Fruit fly (Drosophila melanogaster) whole organism, embryonic: ENCODE measurements around the gene CG16853.
A peak's percentile ranks its signal among the peaks of the same experiment; 100 is the strongest.

ENCODE experiments used
- Abd-B ChIP-seq: fragments of 200-800 bp; sonication (Bioruptor generic); optimal IDR thresholded peaks from 2 replicates; lab custom pipeline; 2018; ENCODE audit warnings: missing biosample characterization, mild to moderate bottlenecking, missing genetic modification characterization, moderate library complexity
- Asciz ChIP-seq: fragments of 200-800 bp; sonication (Bioruptor generic); optimal IDR thresholded peaks from 2 replicates; lab custom pipeline; 2017; ENCODE audit warnings: missing biosample characterization, mild to moderate bottlenecking, missing genetic modification characterization, missing genetic modification reagents
- BEAF-32 ChIP-seq: fragments of 200-800 bp; sonication (Bioruptor generic); optimal IDR thresholded peaks from 3 replicates; lab custom pipeline; 2017; ENCODE audit warnings: missing biosample characterization, missing genetic modification characterization, mild to moderate bottlenecking, moderate library complexity, missing genetic modification reagents
- CG10959 ChIP-seq: fragments of 200-800 bp; sonication (Bioruptor generic); IDR thresholded peaks from 2 replicates; pipeline ENCODE4 v1.3.6; 2022; ENCODE audit warnings: missing biosample characterization, missing genetic modification characterization
- CG11504 ChIP-seq: fragments of 200-800 bp; sonication (Bioruptor generic); optimal IDR thresholded peaks from 3 replicates; lab custom pipeline; 2019; ENCODE audit warnings: missing biosample characterization, mild to moderate bottlenecking, missing genetic modification characterization, moderate library complexity
- CG11695 ChIP-seq: fragments of 200-800 bp; sonication (Bioruptor generic); IDR thresholded peaks from 3 replicates; pipeline ENCODE4 v1.3.6; 2022; ENCODE audit warnings: missing biosample characterization, missing genetic modification characterization
- CG12071 ChIP-seq: fragments of 200-800 bp; sonication (Bioruptor generic); optimal IDR thresholded peaks from 3 replicates; lab custom pipeline; 2018; ENCODE audit warnings: missing biosample characterization, mild to moderate bottlenecking, missing genetic modification characterization
- CG13123 ChIP-seq: fragments of 200-800 bp; sonication (Bioruptor generic); optimal IDR thresholded peaks from 2 replicates; lab custom pipeline; 2016; ENCODE audit warnings: missing biosample characterization, missing genetic modification characterization
- CG13894 ChIP-seq: fragments of 200-800 bp; sonication (Bioruptor generic); optimal IDR thresholded peaks from 3 replicates; lab custom pipeline; 2018; ENCODE audit warnings: missing biosample characterization, mild to moderate bottlenecking, missing genetic modification characterization, moderate library complexity
- CG17359 ChIP-seq: fragments of 200-800 bp; sonication (Bioruptor generic); optimal IDR thresholded peaks from 3 replicates; lab custom pipeline; 2018; ENCODE audit warnings: missing biosample characterization, mild to moderate bottlenecking, missing genetic modification characterization, moderate library complexity
- CG2712 ChIP-seq: fragments of 200-800 bp; optimal IDR thresholded peaks from 3 replicates; lab custom pipeline; 2019; ENCODE audit warnings: missing biosample characterization, mild to moderate bottlenecking, missing genetic modification characterization, moderate library complexity
- CG2889 ChIP-seq: fragments of 200-800 bp; sonication (Bioruptor generic); IDR thresholded peaks from 3 replicates; pipeline ENCODE4 v1.3.6; 2022; ENCODE audit warnings: missing biosample characterization, missing genetic modification characterization
- CG30020 ChIP-seq: fragments of 200-800 bp; optimal IDR thresholded peaks from 2 replicates; lab custom pipeline; 2019; ENCODE audit warnings: missing biosample characterization, mild to moderate bottlenecking, missing genetic modification characterization, moderate library complexity
- CG3281 ChIP-seq: fragments of 200-800 bp; sonication (Bioruptor generic); optimal IDR thresholded peaks from 3 replicates; lab custom pipeline; 2017; ENCODE audit warnings: missing biosample characterization, mild to moderate bottlenecking, missing genetic modification characterization
- CG34224 ChIP-seq: fragments of 200-800 bp; sonication (Bioruptor generic); IDR thresholded peaks from 3 replicates; pipeline ENCODE4 v1.3.6; 2022; ENCODE audit warnings: missing biosample characterization, missing genetic modification characterization; ENCODE audit not compliant: partially characterized antibody
- CG4424 ChIP-seq: fragments of 200-800 bp; sonication (Bioruptor generic); optimal IDR thresholded peaks from 3 replicates; lab custom pipeline; 2016; ENCODE audit warnings: missing biosample characterization, missing genetic modification characterization
- CG5245 ChIP-seq: fragments of 200-800 bp; sonication (Bioruptor generic); optimal IDR thresholded peaks from 3 replicates; lab custom pipeline; 2016; ENCODE audit warnings: missing biosample characterization, missing genetic modification characterization
- CG5953 ChIP-seq: fragments of 200-800 bp; sonication (Bioruptor generic); IDR thresholded peaks from 2 replicates; pipeline ENCODE4 v1.3.6; 2022; ENCODE audit warnings: missing biosample characterization, missing genetic modification characterization
- CG7357 ChIP-seq: fragments of 200-800 bp; sonication (Bioruptor generic); IDR thresholded peaks from 3 replicates; pipeline ENCODE4 v1.3.6; 2022; ENCODE audit warnings: missing biosample characterization, missing genetic modification characterization
- CG8359 ChIP-seq: fragments of 200-800 bp; sonication (Bioruptor generic); optimal IDR thresholded peaks from 2 replicates; lab custom pipeline; 2017; ENCODE audit warnings: missing biosample characterization, mild to moderate bottlenecking, missing genetic modification characterization, borderline replicate concordance
- CG9609 ChIP-seq: fragments of 200-800 bp; sonication (Bioruptor generic); optimal IDR thresholded peaks from 3 replicates; lab custom pipeline; 2016; ENCODE audit warnings: missing biosample characterization, missing genetic modification characterization
- CG9727 ChIP-seq: fragments of 200-800 bp; sonication (Bioruptor generic); optimal IDR thresholded peaks from 3 replicates; lab custom pipeline; 2017; ENCODE audit warnings: missing biosample characterization, mild to moderate bottlenecking, missing genetic modification characterization
- ERR ChIP-seq: fragments of 200-800 bp; sonication (Bioruptor generic); optimal IDR thresholded peaks from 2 replicates; lab custom pipeline; 2016; ENCODE audit warnings: missing biosample characterization, missing genetic modification characterization
- Nf-YC ChIP-seq: fragments of 200-800 bp; optimal IDR thresholded peaks from 3 replicates; lab custom pipeline; 2019; ENCODE audit warnings: missing biosample characterization, mild to moderate bottlenecking, missing genetic modification characterization, moderate library complexity
- Oaz ChIP-seq: fragments of 200-800 bp; sonication (Bioruptor generic); IDR thresholded peaks from 2 replicates; pipeline ENCODE4 v1.3.6; 2022; ENCODE audit warnings: missing biosample characterization, missing genetic modification characterization
- Pdp1 ChIP-seq, 2 experiments: fragments of 200-800 bp; sonication (Bioruptor generic); optimal IDR thresholded peaks; 3 replicates each; lab custom pipeline; 2016; ENCODE audit warnings: missing biosample characterization in 2 of 2, missing genetic modification characterization in 2 of 2, mild to moderate bottlenecking in 1 of 2, moderate library complexity in 1 of 2
- Ptx1 ChIP-seq: fragments of 200-800 bp; sonication (Bioruptor generic); IDR thresholded peaks from 2 replicates; pipeline ENCODE4 v1.3.6; 2022; ENCODE audit warnings: missing biosample characterization, missing genetic modification characterization
- Rx ChIP-seq: fragments of 200-800 bp; sonication (Bioruptor generic); IDR thresholded peaks from 2 replicates; pipeline ENCODE4 v1.3.6; 2022; ENCODE audit warnings: missing biosample characterization, missing genetic modification characterization
- Trl ChIP-seq, 3 experiments: fragments of >200 bp in 2 of 3; fragments of 200-800 bp in 1 of 3; sonication (Bioruptor generic) in 1 of 3; optimal IDR thresholded peaks; 2 replicates in 1 of 3; 3 replicates in 2 of 3; lab custom pipeline; 2016 to 2017; ENCODE audit warnings: missing biosample characterization in 1 of 3, missing genetic modification characterization in 1 of 3
- ab ChIP-seq: fragments of 200-800 bp; sonication (Bioruptor generic); optimal IDR thresholded peaks from 2 replicates; lab custom pipeline; 2016; ENCODE audit warnings: missing biosample characterization, missing genetic modification characterization
- ara ChIP-seq: fragments of 200-800 bp; sonication (Bioruptor generic); IDR thresholded peaks from 2 replicates; pipeline ENCODE4 v1.3.6; 2022; ENCODE audit warnings: missing biosample characterization, missing genetic modification characterization
- caup ChIP-seq: fragments of 200-800 bp; sonication (Bioruptor generic); optimal IDR thresholded peaks from 3 replicates; lab custom pipeline; 2017; ENCODE audit warnings: missing biosample characterization, mild to moderate bottlenecking, missing genetic modification characterization, moderate library complexity; ENCODE audit not compliant: severe bottlenecking
- chm ChIP-seq: fragments of 200-800 bp; sonication (Bioruptor generic); IDR thresholded peaks from 2 replicates; pipeline ENCODE4 v1.3.6; 2022; ENCODE audit warnings: missing biosample characterization, missing genetic modification characterization
- chn ChIP-seq: fragments of 200-800 bp; sonication (Bioruptor generic); optimal IDR thresholded peaks from 2 replicates; lab custom pipeline; 2016; ENCODE audit warnings: missing biosample characterization, missing genetic modification characterization
- danr ChIP-seq: fragments of 200-800 bp; sonication (Bioruptor generic); IDR thresholded peaks from 2 replicates; pipeline ENCODE4 v1.3.6; 2022; ENCODE audit warnings: missing biosample characterization, missing genetic modification characterization
- dysf ChIP-seq: fragments of 200-800 bp; sonication (Bioruptor generic); IDR thresholded peaks from 3 replicates; pipeline ENCODE4 v1.3.6; 2022; ENCODE audit warnings: missing biosample characterization, missing genetic modification characterization
- hkb ChIP-seq, 2 experiments: fragments of 200-800 bp in 1 of 2; fragments of >200 bp in 1 of 2; sonication (Bioruptor generic) in 1 of 2; IDR thresholded peaks in 1 of 2; optimal IDR thresholded peaks in 1 of 2; 2 replicates each; pipeline versions ENCODE4 v1.3.6 to Lab custom; 2017 to 2022; ENCODE audit warnings: missing biosample characterization in 1 of 2, missing genetic modification characterization in 1 of 2
- lab ChIP-seq: fragments of 200-800 bp; sonication (Bioruptor generic); optimal IDR thresholded peaks from 3 replicates; lab custom pipeline; 2017; ENCODE audit warnings: missing biosample characterization, missing genetic modification characterization, mild to moderate bottlenecking, moderate library complexity, missing genetic modification reagents
- mld ChIP-seq: fragments of 200-800 bp; sonication (Bioruptor generic); IDR thresholded peaks from 3 replicates; pipeline ENCODE4 v1.3.6; 2022; ENCODE audit warnings: missing biosample characterization, missing genetic modification characterization; ENCODE audit not compliant: partially characterized antibody
- odd ChIP-seq: fragments of 200-800 bp; sonication (Bioruptor generic); optimal IDR thresholded peaks from 2 replicates; lab custom pipeline; 2017; ENCODE audit warnings: missing biosample characterization, mild to moderate bottlenecking, missing genetic modification characterization
- pum ChIP-seq: fragments of 200-800 bp; sonication (Bioruptor generic); optimal IDR thresholded peaks from 2 replicates; lab custom pipeline; 2016; ENCODE audit warnings: missing biosample characterization, missing genetic modification characterization
- ranshi ChIP-seq: fragments of 200-800 bp; sonication (Bioruptor generic); IDR thresholded peaks from 2 replicates; pipeline ENCODE4 v1.3.6; 2022; ENCODE audit warnings: missing biosample characterization, missing genetic modification characterization
- schlank ChIP-seq: fragments of 200-800 bp; sonication (Bioruptor generic); optimal IDR thresholded peaks from 2 replicates; lab custom pipeline; 2018; ENCODE audit warnings: missing biosample characterization, mild to moderate bottlenecking, missing genetic modification characterization
- sqz ChIP-seq: fragments of 200-800 bp; sonication (Bioruptor generic); optimal IDR thresholded peaks from 3 replicates; lab custom pipeline; 2018; ENCODE audit warnings: missing biosample characterization, mild to moderate bottlenecking, missing genetic modification characterization
- twi ChIP-seq: fragments of 200-800 bp; optimal IDR thresholded peaks from 2 replicates; lab custom pipeline; 2019; ENCODE audit warnings: missing biosample characterization, mild to moderate bottlenecking, missing genetic modification characterization, moderate library complexity
- unc-4 ChIP-seq: fragments of 200-800 bp; sonication (Bioruptor generic); IDR thresholded peaks from 2 replicates; pipeline ENCODE4 v1.3.6; 2022; ENCODE audit warnings: missing biosample characterization, missing genetic modification characterization; ENCODE audit not compliant: partially characterized antibody
- wek ChIP-seq: fragments of 200-800 bp; sonication (Bioruptor generic); optimal IDR thresholded peaks from 3 replicates; lab custom pipeline; 2018; ENCODE audit warnings: missing biosample characterization, mild to moderate bottlenecking, missing genetic modification characterization, moderate library complexity
- zen ChIP-seq: fragments of 200-800 bp; sonication (Bioruptor generic); optimal IDR thresholded peaks from 3 replicates; lab custom pipeline; 2018; ENCODE audit warnings: missing biosample characterization, mild to moderate bottlenecking, missing genetic modification characterization, moderate library complexity

Gene CG16853

DNA sequence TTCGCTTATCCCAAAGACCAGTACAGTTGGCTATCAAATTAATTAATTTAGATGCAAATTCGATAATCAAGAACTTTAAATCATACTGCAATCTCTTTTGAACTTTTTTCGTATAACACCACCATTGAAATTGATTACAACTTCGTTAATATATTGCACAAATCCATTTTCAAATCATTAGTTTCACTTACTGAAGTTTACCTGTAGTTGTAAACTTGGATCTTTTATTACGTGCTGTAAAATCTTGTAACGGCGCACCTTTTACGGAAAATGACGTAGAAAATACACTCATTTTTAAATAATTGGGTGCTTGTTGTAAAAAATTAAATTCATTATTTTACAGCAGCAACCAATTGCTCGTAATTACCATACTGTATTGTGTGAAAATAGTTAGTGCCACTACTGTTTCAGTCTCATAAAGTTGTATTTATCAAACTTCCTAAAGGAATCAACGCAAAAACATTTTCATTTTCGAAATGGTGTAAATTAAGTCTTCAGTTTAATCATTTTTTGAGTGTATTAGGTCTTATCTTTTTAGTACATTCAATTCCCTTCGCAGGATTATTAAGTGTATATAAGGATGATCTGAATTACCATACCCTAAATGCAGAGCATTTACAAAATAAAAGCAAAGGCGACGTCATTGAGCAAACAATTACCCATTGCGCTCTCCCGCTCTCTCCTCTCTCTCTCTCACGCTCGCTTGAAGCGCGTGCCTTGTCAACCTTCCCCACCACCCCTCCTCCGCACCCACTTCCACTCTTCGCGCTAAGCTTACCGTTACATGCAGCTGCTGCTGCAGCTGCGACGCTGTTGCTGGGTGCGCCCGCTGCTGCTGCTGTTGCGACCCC is 29.7 kb upstream of the CG16853 start (continued):
- TF ChIP-seq CG5245 (no peak), Trl (optimal IDR thresholded peaks at IDR 0.05; lab: Kevin White, UChicago) (peak; percentile 43 to 95), Trl (GFP tag; optimal IDR thresholded peaks at IDR 0.05; lab: Kevin White, UChicago) (no peak), CG2889 (GFP tag; lab: Robert Waterston, UW) (peak; percentile 60; the same call in 1 of the 3 replicates), Pdp1 (GFP tag; optimal IDR thresholded peaks at IDR 0.05; lab: Kevin White, UChicago) (peak; percentile 19 to 41), Ptx1 (peak; percentile 61; the same call in 1 of the 2 replicates), CG11695 (peak; percentile 55; the same call in 1 of the 3 replicates), CG13123 (GFP tag; lab: Kevin White, UChicago) (no peak), ERR (GFP tag; lab: Kevin White, UChicago) (no peak), hkb (optimal IDR thresholded peaks at IDR 0.05; lab: Kevin White, UChicago) (no peak), hkb (GFP tag; IDR thresholded peaks at IDR 0.05; lab: Robert Waterston, UW) (peak; percentile 11; the same call in 1 of the 2 replicates), CG13894 (no peak), CG3281 (GFP tag; lab: Kevin White, UChicago) (peak; percentile 47), CG30020 (tag; lab: Kevin White, UChicago) (no peak), Nf-YC (tag; lab: Kevin White, UChicago) (no peak), pum (GFP tag; lab: Kevin White, UChicago) (no peak), CG17359 (tag; lab: Kevin White, UChicago) (peak; percentile 28), Asciz (GFP tag; lab: Kevin White, UChicago) (no peak), wek (GFP tag; lab: Kevin White, UChicago) (no peak), lab (GFP tag; lab: Kevin White, UChicago) (peak; percentile 35), danr (no peak), zen (tag; lab: Kevin White, UChicago) (no peak), odd (no peak)

DNA sequence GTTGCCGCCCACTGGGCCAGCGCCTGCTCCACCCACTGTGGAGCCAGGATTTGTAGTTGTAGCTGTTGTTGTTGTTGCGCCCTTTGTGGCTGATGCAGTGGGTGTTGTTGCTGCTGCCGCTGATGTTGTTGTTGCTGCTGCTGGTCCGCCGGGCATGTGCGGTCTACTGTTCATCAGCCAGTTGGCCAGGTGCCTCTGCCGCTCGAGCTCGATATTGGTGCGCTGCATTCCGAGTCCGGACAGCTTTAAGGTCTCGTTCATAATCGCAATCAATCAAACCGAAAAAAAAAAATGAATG is 29.1 kb upstream of the CG16853 start:
- TF ChIP-seq schlank (tag; lab: Kevin White, UChicago), result no peak
- no peak for TF ChIP-seq CG2712 (tag; lab: Kevin White, UChicago)
- TF ChIP-seq CG12071 (GFP tag; lab: Kevin White, UChicago), result no peak
- no peak for TF ChIP-seq CG9727 (GFP tag; lab: Kevin White, UChicago)
- TF ChIP-seq unc-4 (GFP tag; lab: Robert Waterston, UW), result 0 out of 2 replicates have a peak, but pooled peaks have one; percentile 12
- no peak for TF ChIP-seq chm (GFP tag; lab: Robert Waterston, UW)
- TF ChIP-seq ab (GFP tag; lab: Kevin White, UChicago), result no peak
- no peak for TF ChIP-seq sqz (GFP tag; lab: Kevin White, UChicago)
- TF ChIP-seq CG10959 (GFP tag; lab: Robert Waterston, UW), result 0 out of 2 replicates have a peak, but pooled peaks have one; percentile 29
- TF ChIP-seq CG9609 (GFP tag; lab: Kevin White, UChicago), result no peak
- TF ChIP-seq mld (GFP tag; lab: Robert Waterston, UW), result no peak
- no peak for TF ChIP-seq Abd-B
- TF ChIP-seq BEAF-32 (GFP tag; lab: Kevin White, UChicago), result no peak
- no peak for TF ChIP-seq Oaz (GFP tag; lab: Robert Waterston, UW)
- no peak for TF ChIP-seq dysf (GFP tag; lab: Robert Waterston, UW)
- TF ChIP-seq ara (GFP tag; lab: Robert Waterston, UW), result no peak
- TF ChIP-seq CG4424 (GFP tag; lab: Kevin White, UChicago), result no peak
- no peak for TF ChIP-seq CG5953
- no peak for TF ChIP-seq CG34224
- no peak for TF ChIP-seq ranshi (GFP tag; lab: Robert Waterston, UW)
- no peak for TF ChIP-seq caup
- TF ChIP-seq CG11504 (tag; lab: Kevin White, UChicago), result no peak
- TF ChIP-seq twi (tag; lab: Kevin White, UChicago), result no peak
- peak; percentile 34 for TF ChIP-seq chn (GFP tag; lab: Kevin White, UChicago)
- TF ChIP-seq CG8359 (GFP tag; lab: Kevin White, UChicago), result no peak
- no peak for TF ChIP-seq Rx
- no peak for TF ChIP-seq CG7357
